Worm (Caenorhabditis elegans) whole organism, L4 larva: ENCODE data around the gene F58G11.4.
A peak's percentile ranks its signal among the peaks of the same experiment; 100 is the strongest.

Experiments
- F37D6.2 ChIP-seq: sonication (generic microtip); optimal IDR thresholded peaks from 2 replicates; lab custom pipeline; 2016; ENCODE audit warnings: mild to moderate bottlenecking, missing genetic modification characterization, missing compliant biosample characterization
- F44E2.7 ChIP-seq: fragments of 200-800 bp; sonication (Bioruptor generic); IDR thresholded peaks from 2 replicates; pipeline ENCODE4 v2.1.2; 2022; ENCODE audit warnings: missing genetic modification characterization, missing compliant biosample characterization
- Y48G9A.11 ChIP-seq: fragments of 200-800 bp; sonication (Bioruptor generic); IDR thresholded peaks from 2 replicates; pipeline ENCODE4 v1.3.6; 2022; ENCODE audit warnings: missing genetic modification reagents, missing genetic modification characterization, missing compliant biosample characterization
- Y5F2A.4 ChIP-seq: fragments of 200-800 bp; sonication (Bioruptor generic); optimal IDR thresholded peaks from 2 replicates; lab custom pipeline; 2018; ENCODE audit warnings: mild to moderate bottlenecking, missing genetic modification characterization, missing compliant biosample characterization
- Y75B8A.6 ChIP-seq: fragments of 200-800 bp; sonication (Bioruptor generic); IDR thresholded peaks from 2 replicates; pipeline ENCODE4 v1.3.6; 2022; ENCODE audit warnings: missing genetic modification reagents, missing genetic modification characterization, missing compliant biosample characterization
- aly-2 ChIP-seq: sonication (generic microtip); optimal IDR thresholded peaks from 2 replicates; lab custom pipeline; 2018; ENCODE audit warnings: missing biosample characterization, missing genetic modification characterization
- ama-1 ChIP-seq: fragments of 150-350 bp; optimal IDR thresholded peaks from 2 replicates; lab custom pipeline; 2014; ENCODE audit warnings: inconsistent platforms, mixed read lengths
- arid-1 ChIP-seq: fragments of 200-800 bp; sonication (Bioruptor generic); conservative IDR thresholded peaks from 2 replicates; pipeline ENCODE4 v1.3.6; 2022; ENCODE audit warnings: missing genetic modification reagents, missing genetic modification characterization, missing compliant biosample characterization
- ceh-20 ChIP-seq: fragments of 200-800 bp; sonication (Bioruptor generic); IDR thresholded peaks from 2 replicates; pipeline ENCODE4 v1.3.6; 2022; ENCODE audit warnings: missing genetic modification reagents, missing genetic modification characterization, missing compliant biosample characterization
- ceh-28 ChIP-seq: fragments of 150-350 bp; optimal IDR thresholded peaks from 2 replicates; lab custom pipeline; 2014; ENCODE audit warnings: missing biosample characterization, missing genetic modification reagents, missing genetic modification characterization
- ceh-44 ChIP-seq: fragments of 200-800 bp; sonication (Bioruptor generic); IDR thresholded peaks from 2 replicates; pipeline ENCODE4 v1.3.6; 2022; ENCODE audit warnings: missing genetic modification reagents, missing genetic modification characterization, missing compliant biosample characterization
- ceh-62 ChIP-seq: sonication (generic microtip); optimal IDR thresholded peaks from 2 replicates; lab custom pipeline; 2017; ENCODE audit warnings: missing biosample characterization, missing genetic modification characterization
- ceh-82 ChIP-seq: sonication (generic microtip); optimal IDR thresholded peaks from 2 replicates; lab custom pipeline; 2017; ENCODE audit warnings: missing biosample characterization, missing genetic modification characterization
- ces-1 ChIP-seq: fragments of 150-350 bp; sonication (generic microtip); optimal IDR thresholded peaks from 4 replicates; lab custom pipeline; 2014; ENCODE audit warnings: missing biosample characterization, missing genetic modification reagents, missing genetic modification characterization
- ctbp-1 ChIP-seq: fragments of 200-800 bp; sonication (Bioruptor generic); IDR thresholded peaks from 2 replicates; pipeline ENCODE4 v1.3.6; 2022; ENCODE audit warnings: missing genetic modification reagents, missing genetic modification characterization, missing compliant biosample characterization
- daf-16 ChIP-seq, 3 experiments: sonication (generic microtip); optimal IDR thresholded peaks; 2 replicates each; lab custom pipeline; 2016 to 2017; ENCODE audit warnings: missing genetic modification characterization in 3 of 3, missing genetic modification reagents in 3 of 3, mild to moderate bottlenecking in 2 of 3, missing compliant biosample characterization in 2 of 3, missing biosample characterization in 1 of 3, moderate library complexity in 1 of 3
- daf-19 ChIP-seq: fragments of 200-800 bp; sonication (Bioruptor generic); conservative IDR thresholded peaks from 2 replicates; pipeline ENCODE4 v1.3.6; 2022; ENCODE audit warnings: missing genetic modification characterization, missing compliant biosample characterization
- egl-27 ChIP-seq: sonication (generic microtip); optimal IDR thresholded peaks from 3 replicates; lab custom pipeline; 2017; ENCODE audit warnings: missing biosample characterization, missing genetic modification reagents, missing genetic modification characterization
- fkh-10 ChIP-seq: fragments of 150-350 bp; optimal IDR thresholded peaks from 2 replicates; lab custom pipeline; 2014; ENCODE audit warnings: missing biosample characterization, missing genetic modification reagents, missing genetic modification characterization
- fos-1 ChIP-seq: fragments of 150-350 bp; optimal IDR thresholded peaks from 2 replicates; lab custom pipeline; 2014; ENCODE audit warnings: missing biosample characterization, missing genetic modification characterization
- hif-1 ChIP-seq, 2 experiments: sonication (generic microtip); optimal IDR thresholded peaks; 2 replicates each; lab custom pipeline; 2016 to 2017; ENCODE audit warnings: missing compliant biosample characterization in 2 of 2, missing genetic modification characterization in 2 of 2, missing genetic modification reagents in 2 of 2, missing genotype in 2 of 2, mild to moderate bottlenecking in 1 of 2
- hlh-11 ChIP-seq: fragments of 200-800 bp; sonication (Bioruptor generic); optimal IDR thresholded peaks from 2 replicates; lab custom pipeline; 2018; ENCODE audit warnings: mild to moderate bottlenecking, missing genetic modification characterization, missing compliant biosample characterization
- jun-1 ChIP-seq: fragments of 150-350 bp; optimal IDR thresholded peaks from 2 replicates; lab custom pipeline; 2014; ENCODE audit warnings: missing biosample characterization, missing genetic modification reagents, missing genetic modification characterization
- lim-7 ChIP-seq: fragments of 200-800 bp; sonication (Bioruptor generic); IDR thresholded peaks from 2 replicates; pipeline ENCODE4 v1.3.6; 2022; ENCODE audit warnings: missing genetic modification characterization, missing compliant biosample characterization
- lin-13 ChIP-seq: fragments of 150-350 bp; optimal IDR thresholded peaks from 2 replicates; lab custom pipeline; 2014; ENCODE audit warnings: missing biosample characterization, missing genetic modification reagents, missing genetic modification characterization
- lin-29 ChIP-seq: fragments of 200-800 bp; sonication (Bioruptor generic); IDR thresholded peaks from 2 replicates; pipeline ENCODE4 v1.3.6; 2022; ENCODE audit warnings: missing genetic modification reagents, missing genetic modification characterization, missing compliant biosample characterization
- lin-39 ChIP-seq: fragments of 150-350 bp; optimal IDR thresholded peaks from 2 replicates; lab custom pipeline; 2014; ENCODE audit warnings: missing biosample characterization, missing genetic modification reagents, missing genetic modification characterization
- lir-3 ChIP-seq: sonication (generic microtip); optimal IDR thresholded peaks from 2 replicates; lab custom pipeline; 2016; ENCODE audit warnings: mild to moderate bottlenecking, missing genetic modification characterization, missing compliant biosample characterization
- lsy-2 ChIP-seq, 2 experiments: fragments of 150-350 bp in 1 of 2; sonication (generic microtip) in 1 of 2; optimal IDR thresholded peaks; 2 replicates each; lab custom pipeline; 2014 to 2017; ENCODE audit warnings: missing biosample characterization in 2 of 2, missing genetic modification characterization in 2 of 2
- madf-9 ChIP-seq: fragments of 200-800 bp; sonication (Bioruptor generic); conservative IDR thresholded peaks from 2 replicates; pipeline ENCODE4 v1.3.6; 2022; ENCODE audit warnings: missing genetic modification reagents, missing genetic modification characterization, missing compliant biosample characterization
- mdt-29 ChIP-seq: fragments of 200-800 bp; sonication (Bioruptor generic); IDR thresholded peaks from 2 replicates; pipeline ENCODE4 v1.3.6; 2022; ENCODE audit warnings: missing genetic modification reagents, missing genetic modification characterization, missing compliant biosample characterization
- mep-1 ChIP-seq: fragments of 150-350 bp; sonication (generic microtip); optimal IDR thresholded peaks from 3 replicates; lab custom pipeline; 2014; ENCODE audit warnings: missing biosample characterization, missing genetic modification characterization
- mxl-2 ChIP-seq: fragments of 200-800 bp; sonication (Bioruptor generic); conservative IDR thresholded peaks from 2 replicates; pipeline ENCODE4 v1.3.6; 2022; ENCODE audit warnings: missing genetic modification reagents, missing genetic modification characterization, missing compliant biosample characterization
- nhr-10 ChIP-seq: fragments of 150-350 bp; optimal IDR thresholded peaks from 2 replicates; lab custom pipeline; 2014; ENCODE audit warnings: missing biosample characterization, missing genetic modification characterization
- nhr-25 ChIP-seq: sonication (generic microtip); optimal IDR thresholded peaks from 2 replicates; lab custom pipeline; 2017; ENCODE audit warnings: missing genetic modification characterization, mild to moderate bottlenecking, missing compliant biosample characterization, antibody characterized with exemption, moderate library complexity, borderline replicate concordance; ENCODE audit not compliant: insufficient read depth
- nhr-42 ChIP-seq: fragments of 200-800 bp; sonication (Bioruptor generic); IDR thresholded peaks from 2 replicates; pipeline ENCODE4 v1.3.6; 2022; ENCODE audit warnings: missing genetic modification characterization, missing compliant biosample characterization
- nhr-48 ChIP-seq: sonication (generic microtip); optimal IDR thresholded peaks from 2 replicates; lab custom pipeline; 2016; ENCODE audit warnings: mild to moderate bottlenecking, missing genetic modification characterization, missing compliant biosample characterization
- nhr-6 ChIP-seq: fragments of 150-350 bp; optimal IDR thresholded peaks from 2 replicates; lab custom pipeline; 2014; ENCODE audit warnings: missing biosample characterization, missing genetic modification characterization
- pha-4 ChIP-seq, 2 experiments: fragments of 150-350 bp in 1 of 2; fragments of 200-800 bp in 1 of 2; sonication (Bioruptor generic) in 1 of 2; IDR thresholded peaks in 1 of 2; optimal IDR thresholded peaks in 1 of 2; 2 replicates each; pipeline versions ENCODE4 v1.3.6 to Lab custom; 2014 to 2022; ENCODE audit warnings: missing genetic modification characterization in 2 of 2, missing genetic modification reagents in 2 of 2, missing biosample characterization in 1 of 2, missing compliant biosample characterization in 1 of 2
- set-16 ChIP-seq: fragments of 200-800 bp; sonication (Bioruptor generic); IDR thresholded peaks from 2 replicates; pipeline ENCODE4 v1.3.6; 2022; ENCODE audit warnings: missing genetic modification reagents, missing genetic modification characterization, missing compliant biosample characterization
- skn-1 ChIP-seq: fragments of 150-350 bp; optimal IDR thresholded peaks from 2 replicates; lab custom pipeline; 2014; ENCODE audit warnings: missing biosample characterization, missing genetic modification characterization
- snpc-4 ChIP-seq: fragments of 150-350 bp; optimal IDR thresholded peaks from 2 replicates; lab custom pipeline; 2014; ENCODE audit warnings: missing biosample characterization, missing genetic modification characterization
- spr-1 ChIP-seq: sonication (generic microtip); optimal IDR thresholded peaks from 2 replicates; lab custom pipeline; 2016; ENCODE audit warnings: mild to moderate bottlenecking, missing genetic modification characterization, missing compliant biosample characterization
- tag-97 ChIP-seq: fragments of 200-800 bp; sonication (Bioruptor generic); IDR thresholded peaks from 2 replicates; pipeline ENCODE4 v1.3.6; 2022; ENCODE audit warnings: missing genetic modification characterization, missing compliant biosample characterization
- tra-1 ChIP-seq: fragments of 200-800 bp; sonication (Bioruptor generic); IDR thresholded peaks from 2 replicates; pipeline ENCODE4 v1.3.6; 2022; ENCODE audit warnings: missing genetic modification reagents, missing genetic modification characterization, missing compliant biosample characterization
- unc-130 ChIP-seq: sonication (generic microtip); optimal IDR thresholded peaks from 2 replicates; lab custom pipeline; 2016; ENCODE audit warnings: missing genetic modification reagents, missing genetic modification characterization, missing compliant biosample characterization
- unc-39 ChIP-seq: sonication (generic microtip); optimal IDR thresholded peaks from 2 replicates; lab custom pipeline; 2017; ENCODE audit warnings: missing biosample characterization, missing genetic modification characterization
- vab-7 ChIP-seq: fragments of 200-800 bp; sonication (Bioruptor generic); IDR thresholded peaks from 2 replicates; pipeline ENCODE4 v1.3.6; 2022; ENCODE audit warnings: missing genetic modification reagents, missing genetic modification characterization, missing compliant biosample characterization
- zfp-2 ChIP-seq: sonication (generic microtip); optimal IDR thresholded peaks from 2 replicates; lab custom pipeline; 2016; ENCODE audit warnings: mild to moderate bottlenecking, missing genetic modification characterization, missing compliant biosample characterization
- zfp-3 ChIP-seq: fragments of 200-800 bp; sonication (Bioruptor generic); conservative IDR thresholded peaks from 2 replicates; pipeline ENCODE4 v1.3.6; 2022; ENCODE audit warnings: missing genetic modification reagents, missing genetic modification characterization, missing compliant biosample characterization
- zip-2 ChIP-seq: fragments of 150-350 bp; optimal IDR thresholded peaks from 2 replicates; lab custom pipeline; 2014; ENCODE audit warnings: missing biosample characterization, missing genetic modification characterization

F58G11.4 gene

ce11 chrV:13664340-13664916, 8.0 kb upstream of the F58G11.4 start (continued):
- TF ChIP-seq snpc-4 (tag; lab: Kevin White, UChicago) (no peak), lin-39 (tag; lab: Kevin White, UChicago) (no peak), nhr-25 (tag; lab: Kevin White, UChicago) (no peak), ceh-28 (no peak), ceh-62 (tag; lab: Kevin White, UChicago) (no peak), hlh-11 (tag; lab: Kevin White, UChicago) (peak; percentile 25), lin-29 (GFP tag; lab: Robert Waterston, UW) (no peak), lsy-2 (tag; optimal IDR thresholded peaks at IDR 0.05; lab: Kevin White, UChicago) (peak in 1 of 2 experiments; percentile 56), zfp-3 (GFP tag; lab: Robert Waterston, UW) (no peak), arid-1 (GFP tag; lab: Robert Waterston, UW) (no peak), nhr-6 (tag; lab: Kevin White, UChicago) (no peak), fkh-10 (no peak), Y5F2A.4 (GFP tag; lab: Kevin White, UChicago) (no peak), lim-7 (GFP tag; lab: Robert Waterston, UW) (no peak), ama-1 (lab: Kevin White, UChicago) (no peak), unc-130 (GFP tag; lab: Kevin White, UChicago) (no peak), unc-39 (tag; lab: Kevin White, UChicago) (no peak), nhr-48 (tag; lab: Kevin White, UChicago) (no peak), madf-9 (GFP tag; lab: Robert Waterston, UW) (no peak), egl-27 (no peak), pha-4 (GFP tag; IDR thresholded peaks at IDR 0.05; lab: Robert Waterston, UW) (no peak), pha-4 (tag; optimal IDR thresholded peaks at IDR 0.05; lab: Kevin White, UChicago) (no peak), F37D6.2 (tag; lab: Kevin White, UChicago) (no peak), hif-1 (tag; optimal IDR thresholded peaks at IDR 0.05; lab: Kevin White, UChicago) (no peak), Y75B8A.6 (no peak), ceh-44 (GFP tag; lab: Robert Waterston, UW) (no peak), lin-13 (GFP tag; lab: Kevin White, UChicago) (no peak), spr-1 (tag; lab: Kevin White, UChicago) (no peak), skn-1 (no peak), mxl-2 (no peak), lir-3 (tag; lab: Kevin White, UChicago) (no peak), Y48G9A.11 (no peak), aly-2 (tag; lab: Kevin White, UChicago) (no peak), set-16 (GFP tag; lab: Robert Waterston, UW) (no peak), mdt-29 (GFP tag; lab: Robert Waterston, UW) (0 out of 2 replicates have a peak, but pooled peaks have one; percentile 38), ctbp-1 (GFP tag; lab: Robert Waterston, UW) (no peak), daf-19 (GFP tag; lab: Robert Waterston, UW) (no peak), jun-1 (tag; lab: Kevin White, UChicago) (no peak), F44E2.7 (GFP tag; lab: Robert Waterston, UW) (no peak), ceh-20 (no peak), mep-1 (tag; lab: Kevin White, UChicago) (peak; percentile 30), daf-16 (GFP tag; optimal IDR thresholded peaks at IDR 0.05; lab: Kevin White, UChicago) (no peak), daf-16 (tag; optimal IDR thresholded peaks at IDR 0.05; lab: Kevin White, UChicago) (peak; percentile 2), tag-97 (GFP tag; lab: Robert Waterston, UW) (no peak), nhr-42 (GFP tag; lab: Robert Waterston, UW) (no peak), fos-1 (no peak), zfp-2 (tag; lab: Kevin White, UChicago) (no peak), zip-2 (tag; lab: Kevin White, UChicago) (no peak), tra-1 (GFP tag; lab: Robert Waterston, UW) (no peak), vab-7 (GFP tag; lab: Robert Waterston, UW) (no peak), nhr-10 (tag; lab: Kevin White, UChicago) (no peak), ceh-82 (tag; lab: Kevin White, UChicago) (no peak), ces-1 (GFP tag; lab: Kevin White, UChicago) (no peak)
